Worm (Caenorhabditis elegans) whole organism, L1 larva: ENCODE measurements around the gene H13N06.7.

Experiments used
- C04F5.9 ChIP-seq: sonication (generic microtip); optimal IDR thresholded peaks from 2 replicates; lab custom pipeline; 2016; ENCODE audit warnings: missing genetic modification characterization, missing compliant biosample characterization
- C16A3.4 ChIP-seq: fragments of 150-350 bp; optimal IDR thresholded peaks from 2 replicates; lab custom pipeline; 2014; ENCODE audit warnings: missing biosample characterization, missing genetic modification characterization
- F16B12.6 ChIP-seq: fragments of 150-350 bp; optimal IDR thresholded peaks from 2 replicates; lab custom pipeline; 2014; ENCODE audit warnings: missing biosample characterization, missing genetic modification characterization
- Y116A8C.19 ChIP-seq: sonication (generic microtip); optimal IDR thresholded peaks from 2 replicates; lab custom pipeline; 2016; ENCODE audit warnings: missing compliant biosample characterization, missing genetic modification characterization, borderline replicate concordance
- aly-2 ChIP-seq: fragments of 150-350 bp; optimal IDR thresholded peaks from 2 replicates; lab custom pipeline; 2014; ENCODE audit warnings: missing biosample characterization, missing genetic modification characterization
- ama-1 ChIP-seq: fragments of 150-350 bp; optimal IDR thresholded peaks from 2 replicates; lab custom pipeline; 2014
- ceh-88 ChIP-seq: fragments of 200-800 bp; sonication (Bioruptor generic); IDR thresholded peaks from 2 replicates; pipeline ENCODE4 v1.3.6; 2022; ENCODE audit warnings: missing genetic modification characterization, missing compliant biosample characterization
- ces-1 ChIP-seq: fragments of 150-350 bp; optimal IDR thresholded peaks from 2 replicates; lab custom pipeline; 2014; ENCODE audit warnings: missing biosample characterization, missing genetic modification reagents, missing genetic modification characterization
- dsc-1 ChIP-seq: sonication (generic microtip); optimal IDR thresholded peaks from 2 replicates; lab custom pipeline; 2016; ENCODE audit warnings: mild to moderate bottlenecking, missing genetic modification characterization, missing compliant biosample characterization
- efl-1 ChIP-seq, 4 experiments: fragments of 150-350 bp; optimal IDR thresholded peaks in 3 of 4; peaks in 1 of 4; 1 replicate in 1 of 4; 2 replicates in 3 of 4; lab custom pipeline; 2014; ENCODE audit warnings: missing biosample characterization in 2 of 4, missing genetic modification characterization in 2 of 4, missing genetic modification reagents in 2 of 4
- efl-3 ChIP-seq: fragments of 200-800 bp; sonication (Bioruptor generic); optimal IDR thresholded peaks from 2 replicates; lab custom pipeline; 2018; ENCODE audit warnings: mild to moderate bottlenecking, missing genetic modification characterization, missing compliant biosample characterization
- egl-13 ChIP-seq: sonication (generic microtip); optimal IDR thresholded peaks from 2 replicates; lab custom pipeline; 2016; ENCODE audit warnings: missing genotype, missing genetic modification reagents, missing genetic modification characterization, missing compliant biosample characterization
- elt-2 ChIP-seq: sonication (generic microtip); optimal IDR thresholded peaks from 2 replicates; lab custom pipeline; 2016; ENCODE audit warnings: missing genetic modification characterization, mild to moderate bottlenecking, inconsistent platforms, missing compliant biosample characterization, missing genetic modification reagents
- elt-3 ChIP-seq, 6 experiments: fragments of 150-350 bp in 1 of 6; sonication (generic microtip); optimal IDR thresholded peaks; 2 replicates each; lab custom pipeline; 2017 to 2018; ENCODE audit warnings: missing biosample characterization in 6 of 6, missing genetic modification characterization in 6 of 6, inconsistent platforms in 1 of 6
- ets-5 ChIP-seq: fragments of 200-800 bp; sonication (Bioruptor generic); IDR thresholded peaks from 2 replicates; pipeline ENCODE4 v1.3.6; 2022; ENCODE audit warnings: missing genetic modification characterization, missing compliant biosample characterization
- grh-1 ChIP-seq: fragments of 200-800 bp; sonication (Bioruptor generic); IDR thresholded peaks from 2 replicates; pipeline ENCODE4 v1.3.6; 2022; ENCODE audit warnings: missing genetic modification reagents, missing genetic modification characterization, missing compliant biosample characterization
- hlh-4 ChIP-seq: sonication (generic microtip); optimal IDR thresholded peaks from 2 replicates; lab custom pipeline; 2016; ENCODE audit warnings: mild to moderate bottlenecking, missing genetic modification characterization, missing compliant biosample characterization
- hpl-2 ChIP-seq: fragments of 150-350 bp; optimal IDR thresholded peaks from 2 replicates; lab custom pipeline; 2014; ENCODE audit warnings: missing biosample characterization, missing genetic modification reagents, missing genetic modification characterization
- isw-1 ChIP-seq: fragments of 200-800 bp; sonication (Bioruptor generic); IDR thresholded peaks from 2 replicates; pipeline ENCODE4 v1.3.6; 2022; ENCODE audit warnings: missing genetic modification characterization, missing compliant biosample characterization
- lin-15B ChIP-seq: fragments of 150-350 bp; sonication (generic microtip); optimal IDR thresholded peaks from 3 replicates; lab custom pipeline; 2014; ENCODE audit warnings: missing biosample characterization, missing genetic modification characterization
- lin-35 ChIP-seq, 2 experiments: fragments of 150-350 bp; optimal IDR thresholded peaks; 2 replicates each; lab custom pipeline; 2014; ENCODE audit warnings: missing biosample characterization in 2 of 2, missing genetic modification characterization in 2 of 2, missing genetic modification reagents in 2 of 2
- lir-3 ChIP-seq: sonication (generic microtip); optimal IDR thresholded peaks from 2 replicates; lab custom pipeline; 2016; ENCODE audit warnings: mild to moderate bottlenecking, missing genetic modification characterization, moderate library complexity, missing compliant biosample characterization; ENCODE audit not compliant: poor library complexity
- lsy-2 ChIP-seq, 2 experiments: fragments of 150-350 bp; optimal IDR thresholded peaks; 2 replicates each; lab custom pipeline; 2014; ENCODE audit warnings: missing biosample characterization in 2 of 2, missing genetic modification characterization in 2 of 2
- mdl-1 ChIP-seq, 2 experiments: fragments of 150-350 bp; optimal IDR thresholded peaks; 2 replicates each; lab custom pipeline; 2014 to 2017; ENCODE audit warnings: missing biosample characterization in 2 of 2, missing genetic modification characterization in 2 of 2, inconsistent platforms in 1 of 2
- mep-1 ChIP-seq: fragments of 150-350 bp; optimal IDR thresholded peaks from 2 replicates; lab custom pipeline; 2014; ENCODE audit warnings: missing biosample characterization, missing genetic modification characterization
- nhr-19 ChIP-seq: fragments of 200-800 bp; sonication (Bioruptor generic); conservative IDR thresholded peaks from 2 replicates; pipeline ENCODE4 v1.3.6; 2022; ENCODE audit warnings: missing genetic modification characterization, missing compliant biosample characterization
- nhr-20 ChIP-seq: sonication (generic microtip); optimal IDR thresholded peaks from 2 replicates; lab custom pipeline; 2016; ENCODE audit warnings: mild to moderate bottlenecking, missing genetic modification characterization, missing compliant biosample characterization
- nhr-237 ChIP-seq: fragments of 150-350 bp; optimal IDR thresholded peaks from 2 replicates; lab custom pipeline; 2014; ENCODE audit warnings: missing biosample characterization, missing genetic modification characterization
- nhr-28 ChIP-seq: fragments of 150-350 bp; optimal IDR thresholded peaks from 2 replicates; lab custom pipeline; 2014; ENCODE audit warnings: missing biosample characterization, missing genetic modification characterization
- nhr-71 ChIP-seq: sonication (generic microtip); optimal IDR thresholded peaks from 2 replicates; lab custom pipeline; 2016; ENCODE audit warnings: mild to moderate bottlenecking, missing genetic modification characterization, moderate library complexity, missing compliant biosample characterization
- nhr-77 ChIP-seq: fragments of 150-350 bp; optimal IDR thresholded peaks from 2 replicates; lab custom pipeline; 2014; ENCODE audit warnings: missing biosample characterization, missing genetic modification characterization
- nhr-85 ChIP-seq: sonication (generic microtip); peaks from one replicate; lab custom pipeline; 2016; ENCODE audit warnings: missing genetic modification characterization, inconsistent platforms, missing compliant biosample characterization
- nhr-90 ChIP-seq: sonication (generic microtip); optimal IDR thresholded peaks from 2 replicates; lab custom pipeline; 2016; ENCODE audit warnings: mild to moderate bottlenecking, missing genetic modification characterization, missing compliant biosample characterization; ENCODE audit not compliant: poor library complexity
- pax-3 ChIP-seq: fragments of 200-800 bp; sonication (Bioruptor generic); optimal IDR thresholded peaks from 2 replicates; lab custom pipeline; 2018; ENCODE audit warnings: mild to moderate bottlenecking, missing genetic modification characterization, moderate library complexity, missing compliant biosample characterization
- rnt-1 ChIP-seq: sonication (generic microtip); optimal IDR thresholded peaks from 2 replicates; lab custom pipeline; 2016; ENCODE audit warnings: mild to moderate bottlenecking, missing genetic modification characterization, moderate library complexity, missing compliant biosample characterization
- snpc-4 ChIP-seq: fragments of 150-350 bp; optimal IDR thresholded peaks from 2 replicates; lab custom pipeline; 2014; ENCODE audit warnings: missing biosample characterization, missing genetic modification characterization
- sox-4 ChIP-seq: sonication (generic microtip); optimal IDR thresholded peaks from 2 replicates; lab custom pipeline; 2016; ENCODE audit warnings: missing genetic modification characterization, missing compliant biosample characterization
- tbx-2 ChIP-seq: sonication (generic microtip); optimal IDR thresholded peaks from 2 replicates; lab custom pipeline; 2016; ENCODE audit warnings: missing genetic modification characterization, missing compliant biosample characterization
- tlp-1 ChIP-seq: fragments of 150-350 bp; optimal IDR thresholded peaks from 2 replicates; lab custom pipeline; 2014; ENCODE audit warnings: missing biosample characterization, missing genetic modification characterization
- unc-30 ChIP-seq: sonication (generic microtip); optimal IDR thresholded peaks from 2 replicates; lab custom pipeline; 2017; ENCODE audit warnings: missing biosample characterization, missing genetic modification characterization
- vab-15 ChIP-seq: sonication (generic microtip); optimal IDR thresholded peaks from 2 replicates; lab custom pipeline; 2017; ENCODE audit warnings: missing genotype, mild to moderate bottlenecking, missing genetic modification characterization, missing compliant biosample characterization
- xbp-1 ChIP-seq: sonication (generic microtip); optimal IDR thresholded peaks from 2 replicates; lab custom pipeline; 2016; ENCODE audit warnings: missing genetic modification characterization, missing compliant biosample characterization
- zip-4 ChIP-seq: fragments of 200-800 bp; sonication (Bioruptor generic); optimal IDR thresholded peaks from 2 replicates; lab custom pipeline; 2018; ENCODE audit warnings: mild to moderate bottlenecking, missing genetic modification characterization, moderate library complexity, missing compliant biosample characterization

Gene H13N06.7

DNA sequence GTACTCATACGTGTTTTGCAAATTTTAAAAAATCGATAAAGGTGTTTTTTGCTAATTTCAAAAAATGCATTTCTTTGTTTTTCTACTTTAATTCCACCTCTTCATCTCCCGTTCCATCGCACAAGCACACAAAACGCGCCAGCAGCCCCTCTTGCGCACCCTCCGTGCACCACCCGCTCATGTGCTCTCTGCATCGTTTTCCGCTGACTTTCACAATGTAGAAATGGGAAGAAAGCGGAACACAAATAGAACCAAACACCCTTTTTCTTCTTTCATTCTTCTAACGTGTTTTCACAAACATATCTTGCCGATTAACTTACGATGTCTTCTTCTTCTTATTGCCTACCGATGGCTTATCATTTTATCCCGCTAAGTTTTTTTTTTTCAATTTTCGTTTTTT, 10.2 kb upstream of the H13N06.7 start (continued):
- peak; percentile 26 for TF ChIP-seq pax-3
- peak; percentile 74 for TF ChIP-seq tbx-2 (tag; lab: Kevin White, UChicago)
- TF ChIP-seq C16A3.4 (tag; lab: Kevin White, UChicago) = peak; percentile 52
- TF ChIP-seq aly-2 = no peak
- no peak for TF ChIP-seq Y116A8C.19 (tag; lab: Kevin White, UChicago)
- TF ChIP-seq snpc-4 (tag; lab: Kevin White, UChicago) = peak; percentile 57
- TF ChIP-seq C04F5.9 (tag; lab: Kevin White, UChicago) = no peak
- peak; percentile 28; the same call in 1 of the 2 replicates for TF ChIP-seq ceh-88 (GFP tag; lab: Robert Waterston, UW)
- TF ChIP-seq isw-1 = peak; percentile 25
- no peak for TF ChIP-seq sox-4 (tag; lab: Kevin White, UChicago)
- TF ChIP-seq hpl-2 (GFP tag; lab: Kevin White, UChicago) = no peak
- peak; percentile 56 for TF ChIP-seq egl-13 (tag; lab: Kevin White, UChicago)
- TF ChIP-seq xbp-1 = peak; percentile 64
- peak; percentile 74 for TF ChIP-seq nhr-90 (tag; lab: Kevin White, UChicago)
- TF ChIP-seq lin-15B (tag; lab: Kevin White, UChicago) = peak; percentile 53
- TF ChIP-seq hlh-4 (tag; lab: Kevin White, UChicago) = no peak
- no peak for TF ChIP-seq ets-5 (GFP tag; lab: Robert Waterston, UW)
- peak; percentile 61 to 64 for TF ChIP-seq lsy-2 (tag; optimal IDR thresholded peaks at IDR 0.05; lab: Kevin White, UChicago)
- peak; percentile 76 for TF ChIP-seq mep-1 (tag; lab: Kevin White, UChicago)
- TF ChIP-seq lin-35 (GFP tag; optimal IDR thresholded peaks at IDR 0.05; lab: Kevin White, UChicago) = peak; percentile 49 to 78
- peak; percentile 41 for TF ChIP-seq F16B12.6 (tag; lab: Kevin White, UChicago)
- peak; percentile 50 for TF ChIP-seq grh-1

DNA sequence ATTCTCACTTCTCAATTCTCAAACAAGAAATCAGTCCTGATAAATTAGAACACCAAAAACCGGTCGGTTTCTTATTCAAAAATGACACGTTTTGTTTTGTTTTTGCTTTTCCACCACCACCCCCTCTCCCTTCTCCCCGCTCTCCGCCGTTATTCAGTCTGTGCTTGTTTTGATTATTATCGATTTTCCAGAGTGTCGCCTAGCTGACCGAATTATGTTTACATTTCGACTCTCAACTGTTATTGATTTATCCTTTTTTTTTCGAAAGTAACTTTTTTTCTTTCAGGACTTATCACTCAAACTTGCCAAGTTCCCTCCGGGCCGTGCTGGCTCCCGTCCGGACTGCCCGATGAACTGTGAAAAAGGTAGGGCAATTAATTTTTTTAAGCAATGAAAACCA, 9.6 kb upstream of the H13N06.7 start, which contains the start of gene gob-1:
gob-1 (plus strand) TSS at position 281 of the 400 bp plus-strand sequence.
- TF ChIP-seq lir-3 (tag; lab: Kevin White, UChicago) (no peak), nhr-28 (tag; lab: Kevin White, UChicago) (no peak), grh-1 (no peak), rnt-1 (no peak), ces-1 (no peak), zip-4 (no peak), dsc-1 (tag; lab: Kevin White, UChicago) (no peak), aly-2 (no peak), mdl-1 (tag; optimal IDR thresholded peaks at IDR 0.05; lab: Kevin White, UChicago) (no peak), efl-3 (GFP tag; lab: Kevin White, UChicago) (no peak), nhr-20 (no peak), nhr-71 (tag; lab: Kevin White, UChicago) (no peak), nhr-19 (GFP tag; lab: Robert Waterston, UW) (no peak), efl-1 (optimal IDR thresholded peaks at IDR 0.05; lab: Kevin White, UChicago) (no peak), efl-1 (GFP tag; optimal IDR thresholded peaks at IDR 0.05 in 1 of 2; lab: Kevin White, UChicago) (no peak), vab-15 (tag; lab: Kevin White, UChicago) (no peak), nhr-85 (tag; lab: Kevin White, UChicago) (no peak), hlh-4 (tag; lab: Kevin White, UChicago) (no peak), tlp-1 (tag; lab: Kevin White, UChicago) (no peak), ama-1 (lab: Kevin White, UChicago) (no peak), elt-3 (tag; optimal IDR thresholded peaks at IDR 0.05; lab: Kevin White, UChicago) (no peak)

DNA sequence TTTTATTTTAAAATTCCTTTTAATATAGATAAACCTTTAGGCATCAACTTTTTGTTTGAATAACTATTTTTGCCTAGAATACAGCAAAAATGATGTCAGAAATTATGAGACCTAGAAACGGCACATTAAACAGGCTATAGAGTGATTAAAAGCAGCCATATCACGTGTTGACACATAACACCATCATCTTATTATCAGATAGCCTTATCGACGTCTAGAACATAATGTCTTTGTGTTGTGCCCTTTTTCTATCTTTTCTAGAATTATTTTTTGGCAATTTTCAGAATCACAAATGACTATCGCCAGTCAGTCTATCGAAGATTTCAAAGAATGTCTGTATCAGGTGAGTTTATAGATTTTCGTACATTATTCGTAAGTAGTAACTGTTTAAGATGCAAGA, 8.8 kb upstream of the H13N06.7 start:
- TF ChIP-seq lin-35 (GFP tag; optimal IDR thresholded peaks at IDR 0.05; lab: Kevin White, UChicago) (peak in 1 of 2 experiments; percentile 29), unc-30 (no peak), nhr-71 (tag; lab: Kevin White, UChicago) (peak; percentile 8), nhr-77 (no peak), nhr-19 (GFP tag; lab: Robert Waterston, UW) (no peak), efl-1 (optimal IDR thresholded peaks at IDR 0.05; lab: Kevin White, UChicago) (no peak), efl-1 (GFP tag; optimal IDR thresholded peaks at IDR 0.05 in 1 of 2; lab: Kevin White, UChicago) (peak in 1 of 2 experiments; percentile 92), isw-1 (no peak), elt-2 (tag; lab: Kevin White, UChicago) (peak; percentile 57), nhr-237 (tag; lab: Kevin White, UChicago) (no peak)
